Worm (Caenorhabditis elegans) whole organism, midembryonic: ENCODE results near the gene cyp-33B1.

ENCODE experiments used
- T22C8.4 ChIP-seq: fragments of 200-800 bp; sonication (Bioruptor generic); IDR thresholded peaks from 2 replicates; pipeline ENCODE4 v1.3.6; 2022; ENCODE audit warnings: missing genetic modification characterization, missing compliant biosample characterization
- cog-1 ChIP-seq: sonication (generic microtip); optimal IDR thresholded peaks from 2 replicates; lab custom pipeline; 2016; ENCODE audit warnings: missing genetic modification characterization, missing compliant biosample characterization
- flt-1 ChIP-seq: fragments of 200-800 bp; sonication (Bioruptor generic); IDR thresholded peaks from 2 replicates; pipeline ENCODE4 v1.3.6; 2022; ENCODE audit warnings: missing genetic modification characterization, missing compliant biosample characterization
- ref-1 ChIP-seq: fragments of 200-800 bp; sonication (Bioruptor generic); conservative IDR thresholded peaks from 2 replicates; pipeline ENCODE4 v1.3.6; 2022; ENCODE audit warnings: missing genetic modification reagents, missing genetic modification characterization, missing compliant biosample characterization

- no peak for TF ChIP-seq cog-1
- no peak for TF ChIP-seq ref-1 (GFP tag; lab: Robert Waterston, UW)
- no peak for TF ChIP-seq flt-1 (GFP tag; lab: Robert Waterston, UW)
- TF ChIP-seq T22C8.4 = no peak
Measured at ce11 chrV:9047555-9048049, 6.5 kb downstream of the cyp-33B1 start, which contains the start of gene C25E10.17.
